Fruit fly (Drosophila melanogaster) whole organism, embryonic: Measurements from ENCODE around the gene ssh.
A peak's percentile ranks its signal among the peaks of the same experiment; 100 is the strongest.

ENCODE experiments used
- Adf1 ChIP-seq: fragments of 200-800 bp; sonication (Bioruptor generic); IDR thresholded peaks from 2 replicates; pipeline ENCODE4 v1.3.6; 2022; ENCODE audit warnings: missing biosample characterization, missing genetic modification characterization
- Antp ChIP-seq: fragments of 200-800 bp; sonication (Bioruptor generic); optimal IDR thresholded peaks from 3 replicates; lab custom pipeline; 2016; ENCODE audit warnings: missing biosample characterization, missing genetic modification characterization
- CG10366 ChIP-seq: fragments of 200-800 bp; sonication (Bioruptor generic); IDR thresholded peaks from 2 replicates; pipeline ENCODE4 v1.3.6; 2022; ENCODE audit warnings: missing biosample characterization, missing genetic modification characterization
- CG10543 ChIP-seq: fragments of 200-800 bp; sonication (Bioruptor generic); optimal IDR thresholded peaks from 3 replicates; lab custom pipeline; 2017; ENCODE audit warnings: missing biosample characterization, mild to moderate bottlenecking, missing genetic modification characterization, moderate library complexity
- CG10565 ChIP-seq: fragments of 200-800 bp; sonication (Bioruptor generic); optimal IDR thresholded peaks from 3 replicates; lab custom pipeline; 2016; ENCODE audit warnings: missing biosample characterization, mild to moderate bottlenecking, missing genetic modification characterization
- CG11398 ChIP-seq: fragments of 200-800 bp; sonication (Bioruptor generic); optimal IDR thresholded peaks from 2 replicates; lab custom pipeline; 2016; ENCODE audit warnings: missing biosample characterization, missing genetic modification characterization
- CG11696 ChIP-seq: fragments of 200-800 bp; sonication (Bioruptor generic); IDR thresholded peaks from 2 replicates; pipeline ENCODE4 v1.3.6; 2022; ENCODE audit warnings: missing biosample characterization, missing genetic modification characterization
- CG15514 ChIP-seq: fragments of 200-800 bp; sonication (Bioruptor generic); optimal IDR thresholded peaks from 3 replicates; lab custom pipeline; 2017; ENCODE audit warnings: missing biosample characterization, missing genetic modification characterization, mild to moderate bottlenecking, moderate library complexity, missing genetic modification reagents
- CG1603 ChIP-seq: fragments of 200-800 bp; sonication (Bioruptor generic); optimal IDR thresholded peaks from 2 replicates; lab custom pipeline; 2019; ENCODE audit warnings: missing biosample characterization, mild to moderate bottlenecking, missing genetic modification characterization, moderate library complexity
- CG16815 ChIP-seq: fragments of 200-800 bp; sonication (Bioruptor generic); optimal IDR thresholded peaks from 3 replicates; lab custom pipeline; 2017; ENCODE audit warnings: missing biosample characterization, mild to moderate bottlenecking, missing genetic modification characterization
- CG18599 ChIP-seq: fragments of 200-800 bp; sonication (Bioruptor generic); optimal IDR thresholded peaks from 3 replicates; lab custom pipeline; 2017; ENCODE audit warnings: missing biosample characterization, missing genetic modification characterization, mild to moderate bottlenecking, moderate library complexity, missing genetic modification reagents
- CG2889 ChIP-seq: fragments of 200-800 bp; sonication (Bioruptor generic); IDR thresholded peaks from 3 replicates; pipeline ENCODE4 v1.3.6; 2022; ENCODE audit warnings: missing biosample characterization, missing genetic modification characterization
- CG30431 ChIP-seq: fragments of 200-800 bp; sonication (Bioruptor generic); optimal IDR thresholded peaks from 2 replicates; lab custom pipeline; 2017; ENCODE audit warnings: missing biosample characterization, missing genetic modification characterization
- CG31365 ChIP-seq: fragments of 200-800 bp; sonication (Bioruptor generic); optimal IDR thresholded peaks from 2 replicates; lab custom pipeline; 2018; ENCODE audit warnings: missing biosample characterization, mild to moderate bottlenecking, missing genetic modification characterization
- CG3163 ChIP-seq: fragments of 200-800 bp; sonication (Bioruptor generic); optimal IDR thresholded peaks from 3 replicates; lab custom pipeline; 2016; ENCODE audit warnings: missing biosample characterization, missing genetic modification characterization
- CG5245 ChIP-seq: fragments of 200-800 bp; sonication (Bioruptor generic); optimal IDR thresholded peaks from 3 replicates; lab custom pipeline; 2016; ENCODE audit warnings: missing biosample characterization, missing genetic modification characterization
- CG8290 ChIP-seq, 3 experiments: fragments of 200-800 bp; sonication (Bioruptor generic); optimal IDR thresholded peaks; 2 replicates each; lab custom pipeline; 2016 to 2019; ENCODE audit warnings: missing biosample characterization in 3 of 3, missing genetic modification characterization in 3 of 3, mild to moderate bottlenecking in 2 of 3, moderate library complexity in 1 of 3
- CkIIα-i1 ChIP-seq: fragments of 200-800 bp; sonication (Bioruptor generic); IDR thresholded peaks from 2 replicates; pipeline ENCODE4 v1.3.6; 2022; ENCODE audit warnings: missing biosample characterization, missing genetic modification characterization
- D ChIP-seq, 2 experiments: fragments of 200-800 bp in 1 of 2; fragments of >200 bp in 1 of 2; sonication (Bioruptor generic) in 1 of 2; optimal IDR thresholded peaks; 2 replicates in 1 of 2; 3 replicates in 1 of 2; lab custom pipeline; 2017; ENCODE audit warnings: mild to moderate bottlenecking in 1 of 2, missing biosample characterization in 1 of 2, missing genetic modification characterization in 1 of 2, missing genetic modification reagents in 1 of 2
- D19A ChIP-seq: fragments of 200-800 bp; optimal IDR thresholded peaks from 3 replicates; lab custom pipeline; 2019; ENCODE audit warnings: missing biosample characterization, mild to moderate bottlenecking, missing genetic modification characterization, moderate library complexity
- Dad ChIP-seq: fragments of 200-800 bp; sonication (Bioruptor generic); optimal IDR thresholded peaks from 3 replicates; lab custom pipeline; 2016; ENCODE audit warnings: missing biosample characterization, missing genetic modification characterization
- Ets97D ChIP-seq: fragments of 200-800 bp; sonication (Bioruptor generic); optimal IDR thresholded peaks from 3 replicates; lab custom pipeline; 2016; ENCODE audit warnings: missing biosample characterization, missing genetic modification characterization
- Fer3 ChIP-seq: fragments of 200-800 bp; sonication (Bioruptor generic); optimal IDR thresholded peaks from 2 replicates; lab custom pipeline; 2018; ENCODE audit warnings: missing biosample characterization, mild to moderate bottlenecking, missing genetic modification characterization, moderate library complexity
- H15 ChIP-seq: fragments of 200-800 bp; sonication (Bioruptor generic); IDR thresholded peaks from 3 replicates; pipeline ENCODE4 v1.3.6; 2022; ENCODE audit warnings: missing biosample characterization, missing genetic modification characterization
- HmgZ ChIP-seq: fragments of 200-800 bp; sonication (Bioruptor generic); optimal IDR thresholded peaks from 2 replicates; lab custom pipeline; 2018; ENCODE audit warnings: missing biosample characterization, mild to moderate bottlenecking, missing genetic modification characterization
- MESR4 ChIP-seq: fragments of 200-800 bp; sonication (Bioruptor generic); optimal IDR thresholded peaks from 2 replicates; lab custom pipeline; 2018; ENCODE audit warnings: missing biosample characterization, mild to moderate bottlenecking, missing genetic modification characterization, moderate library complexity
- Myb ChIP-seq: fragments of 200-800 bp; sonication (Bioruptor generic); optimal IDR thresholded peaks from 2 replicates; lab custom pipeline; 2016; ENCODE audit warnings: missing biosample characterization, missing genetic modification characterization
- Nf-YC ChIP-seq: fragments of 200-800 bp; optimal IDR thresholded peaks from 3 replicates; lab custom pipeline; 2019; ENCODE audit warnings: missing biosample characterization, mild to moderate bottlenecking, missing genetic modification characterization, moderate library complexity
- Poxn ChIP-seq: fragments of 200-800 bp; sonication (Bioruptor generic); IDR thresholded peaks from 2 replicates; pipeline ENCODE4 v1.3.6; 2022; ENCODE audit warnings: missing biosample characterization, missing genetic modification characterization
- Scr ChIP-seq: fragments of 200-800 bp; sonication (Bioruptor generic); IDR thresholded peaks from 2 replicates; pipeline ENCODE4 v1.3.6; 2022; ENCODE audit warnings: missing biosample characterization, missing genetic modification characterization; ENCODE audit not compliant: partially characterized antibody
- Sin3A ChIP-seq: fragments of >200 bp; optimal IDR thresholded peaks from 2 replicates; lab custom pipeline; 2018
- bsh ChIP-seq, 2 experiments: fragments of 200-800 bp; sonication (Bioruptor generic); optimal IDR thresholded peaks; 2 replicates each; lab custom pipeline; 2017 to 2018; ENCODE audit warnings: mild to moderate bottlenecking in 2 of 2, missing biosample characterization in 2 of 2, missing genetic modification characterization in 2 of 2, moderate library complexity in 1 of 2
- fd3F ChIP-seq: fragments of 200-800 bp; sonication (Bioruptor generic); optimal IDR thresholded peaks from 2 replicates; lab custom pipeline; 2018; ENCODE audit warnings: missing biosample characterization, mild to moderate bottlenecking, missing genetic modification characterization, moderate library complexity
- fru ChIP-seq: fragments of >200 bp; optimal IDR thresholded peaks from 2 replicates; lab custom pipeline; 2017
- gcm ChIP-seq: fragments of 200-800 bp; sonication (Bioruptor generic); optimal IDR thresholded peaks from 2 replicates; lab custom pipeline; 2019; ENCODE audit warnings: missing biosample characterization, mild to moderate bottlenecking, missing genetic modification characterization, moderate library complexity
- ind ChIP-seq: fragments of 200-800 bp; sonication (Bioruptor generic); optimal IDR thresholded peaks from 3 replicates; lab custom pipeline; 2016; ENCODE audit warnings: missing biosample characterization, missing genetic modification characterization
- klu ChIP-seq: fragments of 200-800 bp; sonication (Bioruptor generic); IDR thresholded peaks from 2 replicates; pipeline ENCODE4 v1.3.6; 2022; ENCODE audit warnings: missing biosample characterization, missing genetic modification characterization
- mirr ChIP-seq: fragments of 200-800 bp; sonication (Bioruptor generic); optimal IDR thresholded peaks from 3 replicates; lab custom pipeline; 2018; ENCODE audit warnings: missing biosample characterization, mild to moderate bottlenecking, missing genetic modification characterization
- nerfin-1 ChIP-seq: fragments of 200-800 bp; sonication (Bioruptor generic); optimal IDR thresholded peaks from 3 replicates; lab custom pipeline; 2019; ENCODE audit warnings: missing biosample characterization, mild to moderate bottlenecking, missing genetic modification characterization, moderate library complexity
- pnt ChIP-seq: fragments of 200-800 bp; sonication (Bioruptor generic); optimal IDR thresholded peaks from 3 replicates; lab custom pipeline; 2016; ENCODE audit warnings: missing biosample characterization, missing genetic modification characterization
- salm ChIP-seq: fragments of 200-800 bp; sonication (Bioruptor generic); optimal IDR thresholded peaks from 2 replicates; lab custom pipeline; 2018; ENCODE audit warnings: missing biosample characterization, mild to moderate bottlenecking, missing genetic modification characterization
- sna ChIP-seq: fragments of 200-800 bp; sonication (Bioruptor generic); IDR thresholded peaks from 2 replicates; pipeline ENCODE4 v1.3.6; 2022; ENCODE audit warnings: missing biosample characterization, missing genetic modification characterization; ENCODE audit not compliant: partially characterized antibody
- sob ChIP-seq: fragments of 200-800 bp; sonication (Bioruptor generic); IDR thresholded peaks from 2 replicates; pipeline ENCODE4 v1.3.6; 2022; ENCODE audit warnings: missing biosample characterization, missing genetic modification characterization
- ttk ChIP-seq: fragments of 200-800 bp; sonication (Bioruptor generic); IDR thresholded peaks from 2 replicates; pipeline ENCODE4 v2.1.2; 2022; ENCODE audit warnings: missing biosample characterization, missing genetic modification characterization
- tup ChIP-seq: fragments of 200-800 bp; sonication (Bioruptor generic); optimal IDR thresholded peaks from 2 replicates; lab custom pipeline; 2016; ENCODE audit warnings: missing biosample characterization, mild to moderate bottlenecking, missing genetic modification characterization, moderate library complexity
- usp ChIP-seq: fragments of >200 bp; optimal IDR thresholded peaks from 2 replicates; lab custom pipeline; 2017; ENCODE audit warnings: missing biosample characterization, missing genetic modification characterization
- wor ChIP-seq: fragments of 200-800 bp; sonication (Bioruptor generic); IDR thresholded peaks from 2 replicates; pipeline ENCODE4 v1.3.6; 2022; ENCODE audit warnings: missing biosample characterization, missing genetic modification characterization

Gene ssh

DNA sequence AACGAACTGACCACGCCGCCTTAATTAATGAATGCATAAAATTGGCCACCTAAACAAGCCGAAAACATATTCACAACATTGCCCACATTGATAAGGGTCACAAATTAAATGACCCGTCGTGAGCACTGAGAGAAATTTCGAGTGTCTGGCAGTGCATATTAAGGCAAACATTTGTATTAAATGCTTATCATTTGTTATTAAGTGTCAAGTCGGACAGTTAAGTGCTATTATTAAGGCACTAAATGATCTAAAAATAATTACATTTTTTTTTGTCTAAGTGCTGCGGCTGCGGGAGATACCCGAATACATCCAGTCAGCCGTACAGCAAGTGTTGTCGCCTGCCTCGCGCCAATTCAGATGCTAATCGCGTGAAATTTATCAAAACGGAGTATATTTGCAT is 17.7 kb upstream of the ssh start (continued):
- TF ChIP-seq usp (GFP tag; lab: Kevin White, UChicago) = no peak
- peak; percentile 78 for TF ChIP-seq CG10366 (GFP tag; lab: Robert Waterston, UW)
- TF ChIP-seq Poxn (GFP tag; lab: Robert Waterston, UW) = no peak
- peak; percentile 28 for TF ChIP-seq D19A (tag; lab: Kevin White, UChicago)
- TF ChIP-seq tup (GFP tag; lab: Kevin White, UChicago) = no peak
- TF ChIP-seq CG18599 (GFP tag; lab: Kevin White, UChicago) = peak; percentile 54
- TF ChIP-seq Nf-YC = no peak
- TF ChIP-seq CG30431 (GFP tag; lab: Kevin White, UChicago) = peak; percentile 41
- peak; percentile 74 for TF ChIP-seq ttk (GFP tag; lab: Robert Waterston, UW)
- TF ChIP-seq klu = no peak; the same call in 1 of the 2 replicates
- TF ChIP-seq CG8290 (GFP tag; optimal IDR thresholded peaks at IDR 0.05; lab: Kevin White, UChicago) = no peak
- peak in 1 of 2 experiments; percentile 80 for TF ChIP-seq CG8290 (tag; optimal IDR thresholded peaks at IDR 0.05; lab: Kevin White, UChicago)
- peak; percentile 80 for TF ChIP-seq ind (GFP tag; lab: Kevin White, UChicago)
- TF ChIP-seq nerfin-1 = no peak
- TF ChIP-seq CG16815 (GFP tag; lab: Kevin White, UChicago) = peak; percentile 14
- TF ChIP-seq Antp (GFP tag; lab: Kevin White, UChicago) = peak; percentile 60
- TF ChIP-seq D (optimal IDR thresholded peaks at IDR 0.05; lab: Kevin White, UChicago) = no peak
- TF ChIP-seq D (GFP tag; optimal IDR thresholded peaks at IDR 0.05; lab: Kevin White, UChicago) = peak; percentile 7
- peak; percentile 56; the same call in 1 of the 3 replicates for TF ChIP-seq CG2889 (GFP tag; lab: Robert Waterston, UW)
- TF ChIP-seq fd3F = peak; percentile 27
- no peak for TF ChIP-seq Sin3A (lab: Kevin White, UChicago)
- TF ChIP-seq wor = peak; percentile 46; the same call in 1 of the 2 replicates
- peak; percentile 82 for TF ChIP-seq sob (GFP tag; lab: Robert Waterston, UW)
- TF ChIP-seq Fer3 = peak; percentile 46
- no peak for TF ChIP-seq Adf1 (GFP tag; lab: Robert Waterston, UW)
- no peak for TF ChIP-seq gcm (GFP tag; lab: Kevin White, UChicago)
- no peak for TF ChIP-seq CG3163 (GFP tag; lab: Kevin White, UChicago)
- no peak for TF ChIP-seq CG11696 (GFP tag; lab: Robert Waterston, UW)

DNA sequence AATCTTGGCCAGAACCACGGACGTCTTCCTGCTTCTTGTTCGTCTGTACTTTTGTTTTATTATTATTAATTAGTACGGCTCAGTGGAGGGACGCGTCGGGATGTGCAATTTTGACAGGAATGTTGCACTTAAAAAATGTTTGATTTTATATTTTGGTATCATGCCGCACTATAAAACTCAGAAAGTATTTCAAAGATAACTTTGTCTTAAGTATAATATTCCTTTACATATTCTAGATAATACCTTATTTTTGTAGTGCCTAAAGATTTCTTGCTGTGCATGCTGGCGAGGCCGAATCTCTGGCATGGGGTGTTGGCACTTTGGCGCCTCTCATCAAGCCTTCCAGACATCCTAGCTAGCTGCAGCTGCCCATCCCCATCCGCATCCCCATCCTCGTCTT is 8.4 kb upstream of the ssh start:
- TF ChIP-seq sna (GFP tag; lab: Robert Waterston, UW) = no peak
- no peak for TF ChIP-seq Scr (GFP tag; lab: Robert Waterston, UW)
- no peak for TF ChIP-seq salm (tag; lab: Kevin White, UChicago)

dm6 chr3R:24947332-24947731 is 2.6 kb upstream of the ssh start, which contains the start of gene mah:
TSS of gene mah (plus strand) at chr3R:24947632.
- TF ChIP-seq fru (lab: Kevin White, UChicago) (no peak), CG1603 (no peak)

DNA sequence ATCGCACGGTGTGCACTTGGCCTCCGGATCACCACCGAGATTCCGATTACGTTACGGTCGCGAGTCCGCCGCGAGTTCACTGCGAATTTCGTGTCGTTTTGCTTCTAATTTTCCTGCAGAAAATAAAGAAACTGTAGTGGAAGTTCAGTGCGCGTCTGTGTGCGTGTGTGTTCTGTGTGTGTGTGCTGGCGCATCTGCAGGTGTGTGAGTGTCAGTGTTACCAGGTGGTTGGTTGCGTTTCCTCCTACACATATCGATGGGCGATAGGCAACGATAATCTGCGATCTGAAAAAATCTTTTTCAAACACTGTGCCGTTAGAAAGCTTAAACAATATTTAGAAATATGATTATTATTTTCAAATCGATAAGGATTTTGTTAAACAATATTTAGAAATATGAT is 6.7 kb downstream of the ssh start, which contains the start of gene Osbp:
Gene Osbp (minus strand): TSS at position 174 of the 400 bp plus-strand sequence.
- TF ChIP-seq CG15514 (GFP tag; lab: Kevin White, UChicago) (peak; percentile 71), CG10543 (GFP tag; lab: Kevin White, UChicago) (peak; percentile 17), Dad (GFP tag; lab: Kevin White, UChicago) (no peak), CG11398 (no peak), bsh (GFP tag; optimal IDR thresholded peaks at IDR 0.05; lab: Kevin White, UChicago) (no peak), HmgZ (peak; percentile 76), mirr (GFP tag; lab: Kevin White, UChicago) (peak; percentile 26), CG31365 (tag; lab: Kevin White, UChicago) (no peak), CG5245 (GFP tag; lab: Kevin White, UChicago) (no peak), CkIIα-i1 (GFP tag; lab: Robert Waterston, UW) (no peak), MESR4 (GFP tag; lab: Kevin White, UChicago) (peak; percentile 94), H15 (GFP tag; lab: Robert Waterston, UW) (no peak), pnt (GFP tag; lab: Kevin White, UChicago) (no peak), Ets97D (GFP tag; lab: Kevin White, UChicago) (peak; percentile 60), Nf-YC (peak; percentile 93), CG10565 (GFP tag; lab: Kevin White, UChicago) (no peak), Myb (GFP tag; lab: Kevin White, UChicago) (peak; percentile 96), fru (lab: Kevin White, UChicago) (no peak)
